Fruit fly (Drosophila melanogaster) whole organism, adult: Measurements from ENCODE around the gene CG14609.

Experiments
- CG12768 ChIP-seq: fragments of 200-800 bp; sonication (Bioruptor generic); optimal IDR thresholded peaks from 2 replicates; lab custom pipeline; 2017; ENCODE audit warnings: missing biosample characterization, missing genetic modification characterization, mild to moderate bottlenecking, moderate library complexity, missing genetic modification reagents
- CG1620 ChIP-seq: fragments of 200-800 bp; sonication (Bioruptor generic); optimal IDR thresholded peaks from 2 replicates; lab custom pipeline; 2016; ENCODE audit warnings: missing biosample characterization, missing genetic modification characterization
- CG5204 ChIP-seq: fragments of 200-800 bp; sonication (Bioruptor generic); optimal IDR thresholded peaks from 2 replicates; lab custom pipeline; 2016; ENCODE audit warnings: missing biosample characterization, missing genetic modification characterization
- CG7045 ChIP-seq: fragments of 200-800 bp; sonication (Bioruptor generic); optimal IDR thresholded peaks from 2 replicates; lab custom pipeline; 2017; ENCODE audit warnings: missing biosample characterization, mild to moderate bottlenecking, missing genetic modification characterization
- Crg-1 ChIP-seq: fragments of 200-800 bp; sonication (Bioruptor generic); optimal IDR thresholded peaks from 2 replicates; lab custom pipeline; 2016; ENCODE audit warnings: missing biosample characterization, missing genetic modification characterization
- Hr96 ChIP-seq: fragments of 200-800 bp; sonication (Bioruptor generic); optimal IDR thresholded peaks from 2 replicates; lab custom pipeline; 2016; ENCODE audit warnings: missing biosample characterization, missing genetic modification characterization
- cic ChIP-seq: fragments of 200-800 bp; sonication (Bioruptor generic); optimal IDR thresholded peaks from 2 replicates; lab custom pipeline; 2017; ENCODE audit warnings: missing biosample characterization, mild to moderate bottlenecking, missing genetic modification characterization, moderate library complexity
- cnc ChIP-seq, 2 experiments: fragments of >200 bp; optimal IDR thresholded peaks; 2 replicates each; lab custom pipeline; 2017
- kay ChIP-seq: fragments of 200-800 bp; sonication (Bioruptor generic); peaks from one replicate; lab custom pipeline; 2016; ENCODE audit warnings: missing biosample characterization, missing genetic modification characterization, borderline replicate concordance
- pad ChIP-seq: fragments of 200-800 bp; sonication (Bioruptor generic); optimal IDR thresholded peaks from 3 replicates; lab custom pipeline; 2017; ENCODE audit warnings: missing biosample characterization, missing genetic modification characterization, mild to moderate bottlenecking, moderate library complexity, missing genetic modification reagents
- toe ChIP-seq: fragments of 200-800 bp; sonication (Bioruptor generic); optimal IDR thresholded peaks from 2 replicates; lab custom pipeline; 2016; ENCODE audit warnings: missing biosample characterization, missing genetic modification characterization

DNA sequence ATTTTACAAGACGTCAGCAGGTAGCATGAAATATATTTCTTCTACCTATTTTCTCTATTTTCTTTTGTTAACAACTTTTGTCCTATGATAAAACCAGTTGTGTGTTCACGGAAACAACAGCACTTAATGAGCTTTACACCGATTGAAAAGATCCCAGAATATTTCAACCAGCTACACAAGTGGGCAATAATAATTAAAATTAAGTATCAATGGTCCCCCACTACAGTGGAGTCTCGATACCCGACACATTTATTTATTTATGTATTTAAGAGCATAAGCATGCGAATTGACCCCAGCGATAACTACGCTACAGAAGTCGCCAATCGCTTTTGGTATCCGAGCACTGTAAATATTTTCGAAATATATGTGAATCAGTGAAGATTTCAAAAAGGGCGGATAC, 12.1 kb upstream of the CG14609 start:
- TF ChIP-seq CG1620 (GFP tag; lab: Kevin White, UChicago) (no peak), Hr96 (GFP tag; lab: Kevin White, UChicago) (no peak), CG12768 (no peak), cic (GFP tag; lab: Kevin White, UChicago) (no peak), CG7045 (GFP tag; lab: Kevin White, UChicago) (no peak), pad (GFP tag; lab: Kevin White, UChicago) (no peak), kay (GFP tag; lab: Kevin White, UChicago) (peak; percentile 67), CG5204 (GFP tag; lab: Kevin White, UChicago) (no peak), Crg-1 (GFP tag; lab: Kevin White, UChicago) (no peak), cnc (optimal IDR thresholded peaks at IDR 0.05; lab: Kevin White, UChicago) (no peak), toe (no peak)
